Worm (Caenorhabditis elegans): Measurements from ENCODE around the gene W02B3.4.

The W02B3.4 gene

DNA sequence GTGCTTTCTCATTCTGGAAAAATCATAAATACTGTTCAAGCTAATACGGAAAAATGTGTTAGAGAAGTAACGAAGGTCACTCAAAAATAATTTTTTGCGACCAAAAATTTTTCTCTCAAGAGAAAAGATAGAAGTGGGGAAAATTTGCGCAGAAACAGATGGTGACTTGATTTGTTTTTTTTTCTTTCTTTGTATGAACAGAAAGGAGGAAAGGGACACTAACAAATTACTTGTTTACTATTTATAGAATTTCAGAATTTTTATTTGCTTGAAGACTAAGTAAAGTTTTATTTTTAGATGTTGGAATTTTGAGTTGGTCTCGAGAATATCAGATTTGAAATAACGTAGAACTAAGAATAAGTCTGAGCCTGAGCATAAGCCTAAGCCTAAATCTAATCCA is at the start of gene W02B3.4:
W02B3.4 (minus strand) TSS at position 101 of the 400 bp plus-strand sequence.
- TF ChIP-seq F13H6.1 (tag; optimal IDR thresholded peaks at IDR 0.05) (no peak), ZK546.5 (tag; optimal IDR thresholded peaks at IDR 0.05) (no peak), egl-27 (tag; optimal IDR thresholded peaks at IDR 0.05) (no peak), R02D3.7 (tag; optimal IDR thresholded peaks at IDR 0.05) (no peak), nhr-11 (tag; optimal IDR thresholded peaks at IDR 0.05) (no peak), lsy-2 (tag; optimal IDR thresholded peaks at IDR 0.05) (no peak), mdl-1 (tag; optimal IDR thresholded peaks at IDR 0.05) (no peak), ceh-16 (tag; optimal IDR thresholded peaks at IDR 0.05) (no peak), mab-5 (tag; optimal IDR thresholded peaks at IDR 0.05) (no peak), nhr-21 (tag; optimal IDR thresholded peaks at IDR 0.05) (no peak), lin-39 (tag; optimal IDR thresholded peaks at IDR 0.05) (no peak), ceh-82 (tag; optimal IDR thresholded peaks at IDR 0.05) (no peak), C34F6.9 (tag; optimal IDR thresholded peaks at IDR 0.05) (no peak), alr-1 (tag; optimal IDR thresholded peaks at IDR 0.05) (no peak)

DNA sequence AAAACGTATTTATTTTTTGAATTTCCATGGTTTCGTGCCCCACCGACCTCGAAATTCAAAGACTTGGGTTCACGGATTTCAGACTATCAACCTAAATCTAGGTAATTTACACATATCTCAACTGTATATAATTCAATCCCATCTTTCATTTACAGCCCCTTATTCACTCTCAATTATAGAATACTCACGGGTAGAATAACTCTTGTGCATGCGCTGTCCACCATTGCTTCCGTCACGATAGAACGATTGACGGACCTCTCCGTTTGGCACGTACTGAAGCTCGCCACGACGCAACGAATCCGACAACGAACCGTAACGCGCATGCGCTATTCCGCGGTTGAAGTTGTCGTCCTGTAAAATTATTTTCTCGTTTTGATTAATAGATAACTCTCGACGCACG is 45.5 kb upstream of the W02B3.4 start:
- TF ChIP-seq ztf-1 (GFP tag; conservative IDR thresholded peaks at IDR 0.05) (no peak), unc-62 (GFP tag; optimal IDR thresholded peaks at IDR 0.05) (no peak), snpc-4 (tag; optimal IDR thresholded peaks at IDR 0.05) (no peak), nhr-12 (tag; optimal IDR thresholded peaks at IDR 0.05) (no peak), ceh-82 (tag; optimal IDR thresholded peaks at IDR 0.05) (no peak), nhr-25 (tag; optimal IDR thresholded peaks at IDR 0.05) (no peak)

DNA sequence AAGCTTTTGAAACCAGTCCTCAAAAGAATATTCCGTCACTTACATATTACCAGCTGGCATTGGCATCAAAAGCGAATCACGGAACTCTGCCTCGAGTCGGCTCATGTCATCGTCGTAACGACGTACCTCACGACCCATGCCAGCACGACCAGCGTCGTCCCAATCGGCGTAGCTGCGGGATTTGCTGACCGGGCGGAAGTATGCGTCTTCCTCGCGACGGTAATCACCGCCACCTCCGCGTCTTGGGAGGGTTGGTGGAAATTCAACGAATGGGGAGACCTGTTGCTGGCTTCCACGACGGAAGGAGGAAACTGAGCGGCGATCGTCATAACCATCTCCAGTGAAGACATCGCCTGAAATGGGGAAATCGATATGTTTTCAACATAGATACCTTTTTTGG is 44.9 kb upstream of the W02B3.4 start:
- no peak for TF ChIP-seq crh-2 (tag; optimal IDR thresholded peaks at IDR 0.05)
- no peak for TF ChIP-seq nhr-21 (tag; optimal IDR thresholded peaks at IDR 0.05)
- no peak for TF ChIP-seq ztf-11 (tag; optimal IDR thresholded peaks at IDR 0.05)
- TF ChIP-seq fos-1 (tag; optimal IDR thresholded peaks at IDR 0.05), result no peak
- TF ChIP-seq lsy-2 (tag; optimal IDR thresholded peaks at IDR 0.05), result no peak
- no peak for TF ChIP-seq ztf-4 (tag; optimal IDR thresholded peaks at IDR 0.05)
- no peak for TF ChIP-seq mdl-1 (tag; optimal IDR thresholded peaks at IDR 0.05)

DNA sequence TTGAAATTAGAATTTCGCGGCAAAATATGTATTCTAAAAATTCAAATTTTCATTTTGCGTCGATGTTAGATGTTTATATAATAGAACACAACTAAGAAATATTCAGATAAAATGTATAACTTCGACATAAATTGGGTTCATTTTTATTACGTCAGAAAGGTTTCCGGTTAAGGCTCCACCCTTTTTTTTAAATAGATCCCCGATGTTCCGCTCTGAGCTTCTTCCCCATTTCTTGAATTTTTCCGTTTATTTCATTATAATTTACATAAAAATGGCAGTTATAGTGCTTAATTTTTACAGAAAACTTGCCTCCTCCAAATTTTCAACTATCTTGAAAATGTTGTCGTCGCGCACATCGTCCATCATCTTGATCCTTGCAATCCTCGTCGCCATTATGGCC is 41.6 kb upstream of the W02B3.4 start, which contains the start of gene flp-24:
flp-24 (plus strand) TSS at position 301 of the 400 bp plus-strand sequence.
- TF ChIP-seq elt-3 (tag; optimal IDR thresholded peaks at IDR 0.05), result no peak
- TF ChIP-seq peb-1 (tag; optimal IDR thresholded peaks at IDR 0.05), result no peak
- TF ChIP-seq nhr-10 (tag; optimal IDR thresholded peaks at IDR 0.05), result no peak
- no peak for TF ChIP-seq sma-3 (GFP tag; optimal IDR thresholded peaks at IDR 0.05)
- no peak for TF ChIP-seq egl-27 (tag; optimal IDR thresholded peaks at IDR 0.05)
- no peak for TF ChIP-seq skn-1 (tag; optimal IDR thresholded peaks at IDR 0.05)
- TF ChIP-seq unc-55 (GFP tag; optimal IDR thresholded peaks at IDR 0.05), result no peak
- TF ChIP-seq nhr-25 (tag; optimal IDR thresholded peaks at IDR 0.05), result no peak
- TF ChIP-seq Y55F3AM.14 (GFP tag; optimal IDR thresholded peaks at IDR 0.05), result no peak
- no peak for TF ChIP-seq crh-2 (tag; optimal IDR thresholded peaks at IDR 0.05)
- no peak for TF ChIP-seq ceh-16 (tag; optimal IDR thresholded peaks at IDR 0.05)
- TF ChIP-seq mbf-1 (tag; optimal IDR thresholded peaks at IDR 0.05), result no peak
- no peak for TF ChIP-seq R02D3.7 (tag; optimal IDR thresholded peaks at IDR 0.05)
- TF ChIP-seq F13H6.1 (tag; optimal IDR thresholded peaks at IDR 0.05), result no peak
- TF ChIP-seq nhr-23 (tag; optimal IDR thresholded peaks at IDR 0.05), result no peak
- no peak for TF ChIP-seq mab-5 (tag; optimal IDR thresholded peaks at IDR 0.05)

DNA sequence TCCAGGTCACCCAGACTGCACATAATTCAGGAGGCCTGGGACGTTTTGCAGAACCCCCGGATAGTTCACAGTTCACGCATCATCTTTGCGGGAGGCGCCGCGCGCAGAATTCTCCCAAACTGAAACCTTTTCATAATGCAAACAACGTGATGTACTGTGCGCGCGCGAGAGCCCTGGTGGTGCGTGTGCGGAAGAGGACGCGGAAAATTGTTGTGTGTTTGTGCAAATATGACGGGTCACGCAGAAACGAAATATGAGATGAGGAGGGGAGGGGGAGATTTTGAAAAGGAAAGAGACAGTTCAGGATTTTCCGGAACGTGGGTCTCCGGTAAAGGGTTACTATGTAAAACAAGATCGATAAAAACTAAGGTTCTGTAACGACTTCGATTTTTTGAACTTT is 26.8 kb upstream of the W02B3.4 start:
- TF ChIP-seq nhr-77 (tag; optimal IDR thresholded peaks at IDR 0.05) (no peak), alr-1 (tag; optimal IDR thresholded peaks at IDR 0.05) (no peak), nhr-237 (tag; optimal IDR thresholded peaks at IDR 0.05) (no peak), nhr-25 (tag; optimal IDR thresholded peaks at IDR 0.05) (no peak), ztf-4 (tag; optimal IDR thresholded peaks at IDR 0.05) (no peak), nhr-11 (tag; optimal IDR thresholded peaks at IDR 0.05) (no peak), R02D3.7 (tag; optimal IDR thresholded peaks at IDR 0.05) (no peak), aly-2 (tag; optimal IDR thresholded peaks at IDR 0.05) (no peak), sem-4 (tag; optimal IDR thresholded peaks at IDR 0.05) (no peak), lin-13 (GFP tag; optimal IDR thresholded peaks at IDR 0.05) (no peak), unc-62 (GFP tag; optimal IDR thresholded peaks at IDR 0.05) (no peak), ztf-1 (GFP tag; conservative IDR thresholded peaks at IDR 0.05) (no peak), nhr-10 (tag; optimal IDR thresholded peaks at IDR 0.05) (no peak)
